Worm (Caenorhabditis elegans) whole organism, L4/young adult: ENCODE results near the gene sucl-1.

Source experiments
- W03F9.2 ChIP-seq: fragments of 150-350 bp; optimal IDR thresholded peaks from 2 replicates; lab custom pipeline; 2014; ENCODE audit warnings: missing biosample characterization, missing genetic modification characterization
- dao-5 ChIP-seq: sonication (generic microtip); optimal IDR thresholded peaks from 2 replicates; lab custom pipeline; 2016; ENCODE audit warnings: missing genotype, missing genetic modification characterization, moderate library complexity, missing compliant biosample characterization

ce11 chrX:14751911-14752310 is 1.9 kb upstream of the sucl-1 start, which contains the start of gene C05G5.3:
- no peak for TF ChIP-seq dao-5 (tag; lab: Kevin White, UChicago)
- no peak for TF ChIP-seq W03F9.2 (tag; lab: Kevin White, UChicago)
